Worm (Caenorhabditis elegans): Measurements from ENCODE around the gene K07H8.8.

DNA sequence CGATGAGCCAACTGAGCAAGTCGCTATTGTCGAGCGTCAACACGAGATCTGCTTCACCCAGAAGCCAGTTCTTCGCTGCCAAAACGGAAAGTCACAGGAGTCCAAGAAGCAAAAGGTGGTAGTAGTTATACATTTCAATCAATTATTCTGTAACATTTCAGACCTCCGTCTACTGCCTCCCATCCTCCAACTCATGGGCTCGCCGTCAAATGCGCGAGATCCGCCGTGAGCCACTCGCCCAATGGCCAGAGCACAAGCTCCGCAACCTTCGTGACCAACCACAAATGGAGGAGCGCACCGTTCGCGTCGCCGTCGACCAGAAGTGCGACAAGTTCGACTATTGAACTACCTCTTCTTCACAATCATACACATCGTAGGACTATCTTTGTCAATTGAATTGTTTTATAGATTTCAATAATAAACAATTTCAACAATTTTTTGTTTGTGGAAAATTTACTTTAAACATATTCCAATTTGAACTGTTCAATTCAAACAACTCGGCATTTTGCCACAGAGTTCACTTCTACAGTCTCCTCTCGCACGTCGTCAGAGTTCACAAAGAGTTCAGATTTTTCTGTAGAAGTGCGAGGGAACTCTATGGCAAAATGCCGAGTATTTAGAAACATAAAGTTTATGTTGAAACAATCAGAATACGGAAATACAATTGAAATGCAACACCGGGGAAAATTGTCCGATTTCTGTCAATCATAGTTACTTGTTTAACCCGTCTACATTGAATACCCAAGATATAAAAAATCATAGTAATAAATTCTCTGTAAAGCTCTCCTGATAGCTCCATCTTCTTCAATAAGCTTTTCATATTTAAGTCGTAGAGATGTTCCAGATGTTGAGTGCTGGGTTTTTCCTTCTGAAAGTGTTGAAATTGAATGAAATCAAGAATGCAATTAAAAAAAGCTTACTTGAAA is 1.9 kb downstream of the K07H8.8 start:
- TF ChIP-seq nhr-11 (tag; optimal IDR thresholded peaks at IDR 0.05) (no peak), nhr-43 (tag; optimal IDR thresholded peaks at IDR 0.05; ENCODE audit: poor library complexity, severe bottlenecking) (no peak)

Data from whole organism, L3 larva.